Worm (Caenorhabditis elegans): ENCODE data around the gene ctns-1.

The ctns-1 gene

DNA sequence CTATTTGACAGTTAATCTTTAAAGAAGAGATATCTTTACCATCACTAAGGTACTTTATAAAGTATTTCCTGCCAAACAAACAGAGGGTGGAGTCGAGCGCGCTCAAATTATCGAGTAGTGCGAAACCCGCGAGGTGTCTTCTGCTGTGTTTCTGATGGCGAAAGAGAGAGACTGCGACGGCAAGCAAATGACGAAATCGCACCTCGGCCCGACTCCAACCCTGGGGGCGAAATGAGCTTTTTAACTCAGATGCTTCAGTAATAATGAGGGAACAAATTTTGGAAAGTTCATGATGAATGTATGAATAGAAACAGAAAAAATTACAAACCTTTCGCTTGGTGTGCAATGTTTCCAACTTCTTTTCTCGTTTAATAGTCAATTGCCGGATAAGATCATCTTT lies 45.2 kb downstream of the ctns-1 start:
- TF ChIP-seq lim-7 (GFP tag; IDR thresholded peaks at IDR 0.05) (no peak), unc-39 (tag; optimal IDR thresholded peaks at IDR 0.05) (no peak), aly-2 (tag; optimal IDR thresholded peaks at IDR 0.05) (no peak), mxl-2 (GFP tag; conservative IDR thresholded peaks at IDR 0.05) (no peak), pha-4 (GFP tag; IDR thresholded peaks at IDR 0.05) (no peak), pha-4 (tag; optimal IDR thresholded peaks at IDR 0.05) (no peak), nhr-25 (tag; optimal IDR thresholded peaks at IDR 0.05; ENCODE audit: borderline replicate concordance, insufficient read depth) (peak; percentile 53), ceh-20 (GFP tag; IDR thresholded peaks at IDR 0.05) (no peak), hlh-30 (tag; optimal IDR thresholded peaks at IDR 0.05; ENCODE audit: insufficient read depth) (peak; percentile 48), lin-38 (GFP tag; IDR thresholded peaks at IDR 0.05) (peak; percentile 71), lsy-2 (tag; optimal IDR thresholded peaks at IDR 0.05) (peak in 1 of 2 experiments; percentile 71), daf-19 (GFP tag; conservative IDR thresholded peaks at IDR 0.05) (no peak), ces-1 (GFP tag; optimal IDR thresholded peaks at IDR 0.05) (no peak), unc-62 (GFP tag; optimal IDR thresholded peaks at IDR 0.05 in 1 of 2) (peak in 1 of 2 experiments; percentile 19), unc-62 (tag; optimal IDR thresholded peaks at IDR 0.05) (no peak), ceh-32 (tag; optimal IDR thresholded peaks at IDR 0.05; ENCODE audit: poor library complexity) (no peak), spr-3 (GFP tag; optimal IDR thresholded peaks at IDR 0.05) (no peak), T20F7.1 (GFP tag; optimal IDR thresholded peaks at IDR 0.05) (no peak), nhr-77 (tag; optimal IDR thresholded peaks at IDR 0.05) (peak; percentile 56), ceh-28 (tag; optimal IDR thresholded peaks at IDR 0.05) (no peak), fkh-10 (GFP tag; optimal IDR thresholded peaks at IDR 0.05) (no peak), F44E2.7 (GFP tag; IDR thresholded peaks at IDR 0.05) (no peak), nhr-10 (tag; optimal IDR thresholded peaks at IDR 0.05) (no peak), F49E8.2 (tag; optimal IDR thresholded peaks at IDR 0.05; ENCODE audit: borderline replicate concordance) (peak; percentile 60), nhr-76 (tag; optimal IDR thresholded peaks at IDR 0.05) (no peak), madf-5 (GFP tag; IDR thresholded peaks at IDR 0.05) (no peak), nhr-48 (tag; optimal IDR thresholded peaks at IDR 0.05) (no peak), F26F4.8 (GFP tag; conservative IDR thresholded peaks at IDR 0.05) (no peak), Y5F2A.4 (GFP tag; optimal IDR thresholded peaks at IDR 0.05) (no peak), lin-15B (tag; optimal IDR thresholded peaks at IDR 0.05) (no peak), nhr-6 (tag; optimal IDR thresholded peaks at IDR 0.05) (peak; percentile 10), ZK546.5 (tag; optimal IDR thresholded peaks at IDR 0.05) (no peak), madf-9 (GFP tag; conservative IDR thresholded peaks at IDR 0.05) (no peak), F37D6.2 (tag; optimal IDR thresholded peaks at IDR 0.05) (no peak), aha-1 (tag) (peak; percentile 90), snpc-1.2 (GFP tag; IDR thresholded peaks at IDR 0.05) (peak; percentile 76), daf-8 (GFP tag; IDR thresholded peaks at IDR 0.05) (no peak), lin-1 (GFP tag; IDR thresholded peaks at IDR 0.05) (no peak), F10B5.3 (tag; optimal IDR thresholded peaks at IDR 0.05) (no peak), daf-16 (GFP tag; optimal IDR thresholded peaks at IDR 0.05) (no peak), daf-16 (tag; optimal IDR thresholded peaks at IDR 0.05) (peak; percentile 26), ztf-11 (tag; optimal IDR thresholded peaks at IDR 0.05) (no peak), cey-2 (tag; optimal IDR thresholded peaks at IDR 0.05; ENCODE audit: borderline replicate concordance, insufficient read depth) (no peak), zag-1 (tag; optimal IDR thresholded peaks at IDR 0.05) (no peak), arid-1 (GFP tag; conservative IDR thresholded peaks at IDR 0.05) (0 out of 2 replicates have a peak, but pooled peaks have one; percentile 13), Y105C5A.15 (GFP tag; IDR thresholded peaks at IDR 0.05) (no peak), dpl-1 (GFP tag; optimal IDR thresholded peaks at IDR 0.05) (peak; percentile 19), saeg-2 (GFP tag; IDR thresholded peaks at IDR 0.05) (no peak), zip-11 (GFP tag; IDR thresholded peaks at IDR 0.05) (no peak), dmd-8 (GFP tag; IDR thresholded peaks at IDR 0.05) (no peak), ztf-7 (tag; optimal IDR thresholded peaks at IDR 0.05) (no peak), mdl-1 (tag; optimal IDR thresholded peaks at IDR 0.05) (no peak), ZK337.2 (GFP tag; IDR thresholded peaks at IDR 0.05) (no peak)
